Fruit fly (Drosophila melanogaster) S2 (cell line): Measurements from ENCODE around the gene Xrcc2.

Source experiments
- CG8478 ChIP-seq: fragments of >200 bp; optimal IDR thresholded peaks from 2 replicates; lab custom pipeline; 2018
- CTCF ChIP-seq, 2 experiments: fragments of >200 bp; optimal IDR thresholded peaks; 2 replicates each; lab custom pipeline; 2018

dm6 chrX:18504948-18505597 lies 5.1 kb downstream of the Xrcc2 start, which contains the start of gene Wnt5:
- TF ChIP-seq CG8478 (lab: Kevin White, UChicago) (no peak), CTCF (optimal IDR thresholded peaks at IDR 0.05; lab: Kevin White, UChicago) (no peak)
